Worm (Caenorhabditis elegans) whole organism, L4 larva: Measurements from ENCODE around the gene F31B9.4.

Source experiments
- F49E8.2 ChIP-seq: sonication (generic microtip); optimal IDR thresholded peaks from 2 replicates; lab custom pipeline; 2016; ENCODE audit warnings: missing compliant biosample characterization, mild to moderate bottlenecking, missing genetic modification characterization, borderline replicate concordance
- lin-38 ChIP-seq: fragments of 200-800 bp; sonication (Bioruptor generic); IDR thresholded peaks from 2 replicates; pipeline ENCODE4 v1.3.6; 2022; ENCODE audit warnings: missing genetic modification reagents, missing genetic modification characterization, missing compliant biosample characterization
- mdl-1 ChIP-seq, 2 experiments: fragments of 150-350 bp in 1 of 2; sonication (generic microtip) in 1 of 2; optimal IDR thresholded peaks; 2 replicates each; lab custom pipeline; 2014 to 2017; ENCODE audit warnings: missing biosample characterization in 2 of 2, missing genetic modification characterization in 2 of 2
- mep-1 ChIP-seq: fragments of 150-350 bp; sonication (generic microtip); optimal IDR thresholded peaks from 3 replicates; lab custom pipeline; 2014; ENCODE audit warnings: missing biosample characterization, missing genetic modification characterization
- nhr-111 ChIP-seq: fragments of 200-800 bp; sonication (Bioruptor generic); optimal IDR thresholded peaks from 2 replicates; lab custom pipeline; 2018; ENCODE audit warnings: mild to moderate bottlenecking, missing genetic modification characterization, missing compliant biosample characterization
- nhr-76 ChIP-seq: fragments of 150-350 bp; optimal IDR thresholded peaks from 2 replicates; lab custom pipeline; 2014; ENCODE audit warnings: missing biosample characterization, missing genetic modification characterization
- pqm-1 ChIP-seq: sonication (generic microtip); optimal IDR thresholded peaks from 2 replicates; lab custom pipeline; 2017; ENCODE audit warnings: missing biosample characterization, missing genetic modification characterization
- unc-62 ChIP-seq, 3 experiments: fragments of 150-350 bp in 1 of 3; sonication (generic microtip); optimal IDR thresholded peaks in 2 of 3; peaks in 1 of 3; 1 replicate in 1 of 3; 2 replicates in 2 of 3; lab custom pipeline; 2014 to 2017; ENCODE audit warnings: missing biosample characterization in 3 of 3, missing genetic modification characterization in 3 of 3, missing genetic modification reagents in 3 of 3, missing genotype in 1 of 3
- zip-2 ChIP-seq: fragments of 150-350 bp; optimal IDR thresholded peaks from 2 replicates; lab custom pipeline; 2014; ENCODE audit warnings: missing biosample characterization, missing genetic modification characterization

ce11 chrX:15937854-15938253, 21.0 kb upstream of the F31B9.4 start:
- TF ChIP-seq lin-38 (GFP tag; lab: Robert Waterston, UW) (no peak), pqm-1 (tag; lab: Kevin White, UChicago) (no peak), mep-1 (tag; lab: Kevin White, UChicago) (no peak), mdl-1 (tag; optimal IDR thresholded peaks at IDR 0.05; lab: Kevin White, UChicago) (no peak), F49E8.2 (tag; lab: Kevin White, UChicago) (no peak), unc-62 (GFP tag; optimal IDR thresholded peaks at IDR 0.05 in 1 of 2; lab: Kevin White, UChicago) (no peak), unc-62 (tag; optimal IDR thresholded peaks at IDR 0.05; lab: Kevin White, UChicago) (no peak), nhr-76 (tag; lab: Kevin White, UChicago) (no peak), nhr-111 (no peak), zip-2 (tag; lab: Kevin White, UChicago) (no peak)
